Fruit fly (Drosophila melanogaster): ENCODE results near the gene Mur11Da.
A peak's percentile ranks its signal among the peaks of the same experiment; 100 is the strongest.

Mur11Da gene

DNA sequence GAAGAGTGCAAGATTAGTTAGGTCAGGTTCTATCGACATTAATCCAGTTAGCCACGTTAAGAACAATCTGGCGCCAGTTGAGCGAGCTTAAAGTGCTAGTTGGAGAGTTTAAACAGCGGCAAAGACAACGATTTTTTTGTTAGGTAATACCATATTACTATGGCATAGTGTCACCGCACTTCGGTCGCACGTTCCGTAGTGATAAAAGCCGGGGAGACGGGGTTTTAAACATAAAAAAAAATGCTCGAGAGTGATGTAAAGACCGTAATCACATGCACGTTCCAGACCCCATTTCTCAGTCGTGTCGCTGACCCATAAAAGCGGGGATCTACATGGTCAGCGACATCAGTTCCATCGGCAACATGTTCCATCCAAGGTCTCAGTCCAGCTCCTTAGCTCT, 8.8 kb upstream of the Mur11Da start, which contains the start of gene CG32642 (continued):
- TF ChIP-seq CG11695 (GFP tag; IDR thresholded peaks at IDR 0.05) (no peak), Antp (GFP tag; optimal IDR thresholded peaks at IDR 0.05) (no peak)

DNA sequence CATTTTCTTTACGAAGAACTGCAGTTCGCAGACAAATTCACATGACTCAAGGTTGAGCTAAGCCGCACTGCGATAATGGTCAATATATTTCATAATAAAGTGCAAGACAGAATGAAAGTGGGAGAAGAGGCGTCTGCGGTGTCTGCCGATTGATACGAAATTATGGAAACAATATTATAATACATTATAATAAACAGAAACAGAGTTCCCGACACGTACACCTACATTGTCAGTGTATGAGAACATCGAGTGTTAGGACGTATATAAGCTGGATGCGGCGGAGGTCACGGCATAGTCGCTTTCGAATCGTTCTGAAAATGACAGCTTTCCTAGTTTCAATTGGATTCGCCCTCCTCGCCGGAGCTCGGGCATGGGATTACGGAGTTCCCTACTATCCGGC, 2.7 kb downstream of the Mur11Da start, which contains the start of gene CG15721:
TSS of gene CG15721 (plus strand) at position 301 of the 400 bp plus-strand sequence.
- TF ChIP-seq CG12071 (GFP tag; optimal IDR thresholded peaks at IDR 0.05) (no peak), CG7839 (tag; optimal IDR thresholded peaks at IDR 0.05) (no peak), CG10274 (GFP tag; optimal IDR thresholded peaks at IDR 0.05) (no peak), CG11085 (GFP tag; IDR thresholded peaks at IDR 0.05) (no peak)

DNA sequence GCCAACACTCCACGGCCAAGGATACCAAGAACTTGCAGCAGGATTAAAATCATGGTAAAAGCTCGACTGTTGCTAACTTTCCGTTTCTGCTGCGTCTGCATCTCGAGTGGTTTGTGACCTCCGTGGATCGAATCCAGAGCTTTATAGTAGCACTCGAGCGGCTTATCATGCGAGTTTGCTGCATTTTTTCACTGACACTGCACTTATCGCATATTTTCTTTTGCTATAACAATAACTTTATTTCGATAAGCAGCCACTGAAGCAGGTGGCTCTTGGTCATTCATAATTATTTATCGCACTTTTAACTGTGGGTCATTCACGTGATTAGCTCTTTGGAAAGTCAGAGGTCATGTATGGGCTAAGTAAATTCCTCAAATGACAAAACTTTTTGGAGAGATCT, 8.4 kb downstream of the Mur11Da start, which contains the start of gene CG12716:
TSS of gene CG12716 (minus strand) at position 101 of the 400 bp plus-strand sequence.
- no peak for TF ChIP-seq CG8478 (optimal IDR thresholded peaks at IDR 0.05)
- no peak for TF ChIP-seq CG17328 (GFP tag; IDR thresholded peaks at IDR 0.05)
- no peak for TF ChIP-seq Sox100B (GFP tag; optimal IDR thresholded peaks at IDR 0.05)
- no peak for TF ChIP-seq Fer2 (tag; optimal IDR thresholded peaks at IDR 0.05)
- TF ChIP-seq pfk (GFP tag; optimal IDR thresholded peaks at IDR 0.05): no peak
- no peak for TF ChIP-seq CG13424 (tag; optimal IDR thresholded peaks at IDR 0.05)

DNA sequence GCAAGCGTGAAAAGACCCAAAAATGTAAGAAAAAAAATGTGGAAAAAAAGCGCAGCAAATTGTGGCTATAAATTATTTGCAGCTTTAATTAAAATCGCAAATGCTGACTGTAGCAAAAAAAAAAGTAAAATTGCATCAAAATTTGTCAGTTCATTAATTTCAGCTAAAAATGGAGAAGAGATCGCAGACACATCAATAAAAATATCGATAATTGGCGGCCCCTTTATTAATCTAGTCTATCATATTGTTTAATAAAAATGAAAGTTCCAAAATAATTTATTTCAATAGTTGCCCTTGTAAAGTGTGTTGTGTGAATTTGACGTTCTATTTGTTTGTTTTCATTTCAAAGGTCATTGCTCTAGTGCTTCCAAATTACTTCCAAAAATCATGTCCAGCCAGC, 16.5 kb downstream of the Mur11Da start, which contains the start of gene CG32643:
TSS of gene CG32643 (plus strand) at position 301 of the 400 bp plus-strand sequence.
- TF ChIP-seq CG18764 (GFP tag; optimal IDR thresholded peaks at IDR 0.05): no peak
- no peak for TF ChIP-seq ab (GFP tag; optimal IDR thresholded peaks at IDR 0.05)
- no peak for TF ChIP-seq pfk (GFP tag; optimal IDR thresholded peaks at IDR 0.05)
- TF ChIP-seq CG10321 (GFP tag; IDR thresholded peaks at IDR 0.05): no peak
- no peak for TF ChIP-seq Drgx (GFP tag; IDR thresholded peaks at IDR 0.05)
- no peak for TF ChIP-seq H15 (GFP tag; IDR thresholded peaks at IDR 0.05)

DNA sequence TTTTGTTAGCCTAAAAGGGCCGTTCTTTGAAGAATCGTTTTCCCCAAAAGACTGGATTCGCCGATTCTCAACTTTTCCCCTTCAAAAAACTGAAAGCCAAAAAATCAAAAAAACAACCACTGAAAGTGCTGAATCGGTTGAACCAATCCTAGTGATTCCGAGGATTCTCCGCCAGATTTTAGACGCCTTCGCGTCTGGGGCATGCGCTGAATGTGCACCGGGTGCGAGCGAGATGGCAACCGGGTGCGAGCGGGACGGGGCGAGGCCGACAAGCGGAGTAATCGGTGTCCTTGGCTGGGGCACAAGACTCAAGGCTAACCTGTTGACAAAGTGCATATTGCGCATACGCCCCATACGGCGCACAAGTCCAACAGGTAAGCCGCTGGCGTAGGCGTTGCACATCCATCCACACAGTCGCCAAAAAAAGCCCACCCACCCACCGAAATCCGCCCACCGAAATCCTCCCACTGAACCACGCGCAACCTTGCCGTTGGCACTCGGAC, 19.3 kb downstream of the Mur11Da start:
- TF ChIP-seq Hey (tag; optimal IDR thresholded peaks at IDR 0.05): no peak
- TF ChIP-seq Nf-YC (tag; optimal IDR thresholded peaks at IDR 0.05): peak; percentile 95
- peak; percentile 54 for TF ChIP-seq Deaf1 (tag; optimal IDR thresholded peaks at IDR 0.05)
- no peak for TF ChIP-seq GATAe (GFP tag; conservative IDR thresholded peaks at IDR 0.05)
- TF ChIP-seq Nf-YB (GFP tag; optimal IDR thresholded peaks at IDR 0.05): peak; percentile 88
- no peak for TF ChIP-seq Ravus (GFP tag; IDR thresholded peaks at IDR 0.05)
- no peak for TF ChIP-seq C15 (GFP tag; IDR thresholded peaks at IDR 0.05)
- peak; percentile 92 for TF ChIP-seq scrt (GFP tag; optimal IDR thresholded peaks at IDR 0.05)
- no peak for TF ChIP-seq CG15696 (tag; optimal IDR thresholded peaks at IDR 0.05)
- TF ChIP-seq ewg (GFP tag; optimal IDR thresholded peaks at IDR 0.05): peak; percentile 3
- no peak for TF ChIP-seq tup (GFP tag; optimal IDR thresholded peaks at IDR 0.05)
- no peak for TF ChIP-seq CG7271 (tag; optimal IDR thresholded peaks at IDR 0.05)
- TF ChIP-seq lola (GFP tag; optimal IDR thresholded peaks at IDR 0.05): no peak
- no peak for TF ChIP-seq CG14965 (GFP tag; optimal IDR thresholded peaks at IDR 0.05; ENCODE audit: borderline replicate concordance)
- TF ChIP-seq hb (GFP tag; IDR thresholded peaks at IDR 0.05; ENCODE audit: partially characterized antibody): no peak
- no peak for TF ChIP-seq otp (GFP tag; IDR thresholded peaks at IDR 0.05)
- no peak for TF ChIP-seq CG34224 (GFP tag; IDR thresholded peaks at IDR 0.05; ENCODE audit: partially characterized antibody)
- TF ChIP-seq Dek (tag; optimal IDR thresholded peaks at IDR 0.05): no peak
- TF ChIP-seq CG9817 (tag; optimal IDR thresholded peaks at IDR 0.05): no peak
- peak; percentile 22 for TF ChIP-seq CG1832 (GFP tag; optimal IDR thresholded peaks at IDR 0.05)
- no peak for TF ChIP-seq ab (GFP tag; optimal IDR thresholded peaks at IDR 0.05)
- no peak for TF ChIP-seq Camta (GFP tag; optimal IDR thresholded peaks at IDR 0.05)
- TF ChIP-seq Max (GFP tag; optimal IDR thresholded peaks at IDR 0.05): no peak
